Worm (Caenorhabditis elegans) whole organism, L1 larva: ENCODE data around the gene clec-51.

ENCODE experiments used
- C16A3.4 ChIP-seq: fragments of 150-350 bp; optimal IDR thresholded peaks from 2 replicates; lab custom pipeline; 2014; ENCODE audit warnings: missing biosample characterization, missing genetic modification characterization
- C34B4.2 ChIP-seq: sonication (generic microtip); optimal IDR thresholded peaks from 2 replicates; lab custom pipeline; 2017; ENCODE audit warnings: mild to moderate bottlenecking, missing genetic modification characterization, missing compliant biosample characterization
- F16B12.6 ChIP-seq: fragments of 150-350 bp; optimal IDR thresholded peaks from 2 replicates; lab custom pipeline; 2014; ENCODE audit warnings: missing biosample characterization, missing genetic modification characterization
- Y116A8C.19 ChIP-seq: sonication (generic microtip); optimal IDR thresholded peaks from 2 replicates; lab custom pipeline; 2016; ENCODE audit warnings: missing compliant biosample characterization, missing genetic modification characterization, borderline replicate concordance
- alr-1 ChIP-seq: fragments of 200-800 bp; sonication (Bioruptor generic); optimal IDR thresholded peaks from 2 replicates; lab custom pipeline; 2018; ENCODE audit warnings: borderline replicate concordance, mild to moderate bottlenecking, missing genetic modification characterization, missing compliant biosample characterization
- aly-2 ChIP-seq: fragments of 150-350 bp; optimal IDR thresholded peaks from 2 replicates; lab custom pipeline; 2014; ENCODE audit warnings: missing biosample characterization, missing genetic modification characterization
- ama-1 ChIP-seq: fragments of 150-350 bp; optimal IDR thresholded peaks from 2 replicates; lab custom pipeline; 2014
- blmp-1 ChIP-seq: fragments of 150-350 bp; optimal IDR thresholded peaks from 2 replicates; lab custom pipeline; 2014; ENCODE audit warnings: missing biosample characterization, missing genetic modification characterization
- ceh-63 ChIP-seq: fragments of 200-800 bp; sonication (Bioruptor generic); optimal IDR thresholded peaks from 2 replicates; lab custom pipeline; 2018; ENCODE audit warnings: mild to moderate bottlenecking, missing genetic modification characterization, missing compliant biosample characterization
- ces-1 ChIP-seq: fragments of 150-350 bp; optimal IDR thresholded peaks from 2 replicates; lab custom pipeline; 2014; ENCODE audit warnings: missing biosample characterization, missing genetic modification reagents, missing genetic modification characterization
- dsc-1 ChIP-seq: sonication (generic microtip); optimal IDR thresholded peaks from 2 replicates; lab custom pipeline; 2016; ENCODE audit warnings: mild to moderate bottlenecking, missing genetic modification characterization, missing compliant biosample characterization
- efl-3 ChIP-seq: fragments of 200-800 bp; sonication (Bioruptor generic); optimal IDR thresholded peaks from 2 replicates; lab custom pipeline; 2018; ENCODE audit warnings: mild to moderate bottlenecking, missing genetic modification characterization, missing compliant biosample characterization
- egl-27 ChIP-seq, 2 experiments: fragments of 150-350 bp in 1 of 2; sonication (generic microtip); optimal IDR thresholded peaks; 3 replicates each; lab custom pipeline; 2017 to 2018; ENCODE audit warnings: missing biosample characterization in 2 of 2, missing genetic modification characterization in 2 of 2, missing genetic modification reagents in 2 of 2
- elt-2 ChIP-seq: sonication (generic microtip); optimal IDR thresholded peaks from 2 replicates; lab custom pipeline; 2016; ENCODE audit warnings: missing genetic modification characterization, mild to moderate bottlenecking, inconsistent platforms, missing compliant biosample characterization, missing genetic modification reagents
- elt-3 ChIP-seq, 6 experiments: fragments of 150-350 bp in 1 of 6; sonication (generic microtip); optimal IDR thresholded peaks; 2 replicates each; lab custom pipeline; 2017 to 2018; ENCODE audit warnings: missing biosample characterization in 6 of 6, missing genetic modification characterization in 6 of 6, inconsistent platforms in 1 of 6
- fkh-10 ChIP-seq: sonication (generic microtip); optimal IDR thresholded peaks from 2 replicates; lab custom pipeline; 2017; ENCODE audit warnings: missing biosample characterization, missing genetic modification reagents, missing genetic modification characterization
- grh-1 ChIP-seq: fragments of 200-800 bp; sonication (Bioruptor generic); IDR thresholded peaks from 2 replicates; pipeline ENCODE4 v1.3.6; 2022; ENCODE audit warnings: missing genetic modification reagents, missing genetic modification characterization, missing compliant biosample characterization
- hlh-17 ChIP-seq: fragments of 200-800 bp; sonication (Bioruptor generic); optimal IDR thresholded peaks from 2 replicates; lab custom pipeline; 2018; ENCODE audit warnings: missing genetic modification characterization, mild to moderate bottlenecking, missing compliant biosample characterization, moderate library complexity, borderline replicate concordance
- hpl-2 ChIP-seq: fragments of 150-350 bp; optimal IDR thresholded peaks from 2 replicates; lab custom pipeline; 2014; ENCODE audit warnings: missing biosample characterization, missing genetic modification reagents, missing genetic modification characterization
- irx-1 ChIP-seq: sonication (generic microtip); optimal IDR thresholded peaks from 2 replicates; lab custom pipeline; 2016; ENCODE audit warnings: missing genetic modification characterization, missing compliant biosample characterization
- jun-1 ChIP-seq: fragments of 150-350 bp; optimal IDR thresholded peaks from 2 replicates; lab custom pipeline; 2014; ENCODE audit warnings: missing biosample characterization, missing genetic modification reagents, missing genetic modification characterization
- lin-13 ChIP-seq: fragments of 150-350 bp; optimal IDR thresholded peaks from 2 replicates; lab custom pipeline; 2014; ENCODE audit warnings: missing biosample characterization, missing genetic modification reagents, missing genetic modification characterization
- lin-35 ChIP-seq, 2 experiments: fragments of 150-350 bp; optimal IDR thresholded peaks; 2 replicates each; lab custom pipeline; 2014; ENCODE audit warnings: missing biosample characterization in 2 of 2, missing genetic modification characterization in 2 of 2, missing genetic modification reagents in 2 of 2
- lir-3 ChIP-seq: sonication (generic microtip); optimal IDR thresholded peaks from 2 replicates; lab custom pipeline; 2016; ENCODE audit warnings: mild to moderate bottlenecking, missing genetic modification characterization, moderate library complexity, missing compliant biosample characterization; ENCODE audit not compliant: poor library complexity
- lsy-2 ChIP-seq, 2 experiments: fragments of 150-350 bp; optimal IDR thresholded peaks; 2 replicates each; lab custom pipeline; 2014; ENCODE audit warnings: missing biosample characterization in 2 of 2, missing genetic modification characterization in 2 of 2
- mdl-1 ChIP-seq, 2 experiments: fragments of 150-350 bp; optimal IDR thresholded peaks; 2 replicates each; lab custom pipeline; 2014 to 2017; ENCODE audit warnings: missing biosample characterization in 2 of 2, missing genetic modification characterization in 2 of 2, inconsistent platforms in 1 of 2
- mep-1 ChIP-seq: fragments of 150-350 bp; optimal IDR thresholded peaks from 2 replicates; lab custom pipeline; 2014; ENCODE audit warnings: missing biosample characterization, missing genetic modification characterization
- nhr-12 ChIP-seq: sonication (generic microtip); optimal IDR thresholded peaks from 2 replicates; lab custom pipeline; 2017; ENCODE audit warnings: missing biosample characterization, missing genetic modification characterization
- nhr-76 ChIP-seq: sonication (generic microtip); optimal IDR thresholded peaks from 2 replicates; lab custom pipeline; 2017; ENCODE audit warnings: missing biosample characterization, missing genetic modification characterization
- nhr-77 ChIP-seq: fragments of 150-350 bp; optimal IDR thresholded peaks from 2 replicates; lab custom pipeline; 2014; ENCODE audit warnings: missing biosample characterization, missing genetic modification characterization
- nhr-85 ChIP-seq: sonication (generic microtip); peaks from one replicate; lab custom pipeline; 2016; ENCODE audit warnings: missing genetic modification characterization, inconsistent platforms, missing compliant biosample characterization
- pag-3 ChIP-seq: sonication (generic microtip); optimal IDR thresholded peaks from 2 replicates; lab custom pipeline; 2017; ENCODE audit warnings: missing genetic modification characterization, mild to moderate bottlenecking, missing compliant biosample characterization, antibody characterized with exemption, borderline replicate concordance; ENCODE audit not compliant: insufficient read depth
- rnt-1 ChIP-seq: sonication (generic microtip); optimal IDR thresholded peaks from 2 replicates; lab custom pipeline; 2016; ENCODE audit warnings: mild to moderate bottlenecking, missing genetic modification characterization, moderate library complexity, missing compliant biosample characterization
- skn-1 ChIP-seq: fragments of 150-350 bp; optimal IDR thresholded peaks from 2 replicates; lab custom pipeline; 2014; ENCODE audit warnings: missing biosample characterization, missing genetic modification characterization
- snpc-4 ChIP-seq: fragments of 150-350 bp; optimal IDR thresholded peaks from 2 replicates; lab custom pipeline; 2014; ENCODE audit warnings: missing biosample characterization, missing genetic modification characterization
- snu-23 ChIP-seq: sonication (generic microtip); optimal IDR thresholded peaks from 2 replicates; lab custom pipeline; 2016; ENCODE audit warnings: missing genetic modification characterization, missing compliant biosample characterization
- sup-37 ChIP-seq: fragments of 200-800 bp; sonication (Bioruptor generic); optimal IDR thresholded peaks from 2 replicates; lab custom pipeline; 2018; ENCODE audit warnings: mild to moderate bottlenecking, missing genetic modification characterization, missing compliant biosample characterization
- tbx-2 ChIP-seq: sonication (generic microtip); optimal IDR thresholded peaks from 2 replicates; lab custom pipeline; 2016; ENCODE audit warnings: missing genetic modification characterization, missing compliant biosample characterization
- unc-130 ChIP-seq: fragments of 150-350 bp; optimal IDR thresholded peaks from 2 replicates; lab custom pipeline; 2017; ENCODE audit warnings: missing biosample characterization, missing genetic modification characterization, inconsistent platforms
- unc-30 ChIP-seq: sonication (generic microtip); optimal IDR thresholded peaks from 2 replicates; lab custom pipeline; 2017; ENCODE audit warnings: missing biosample characterization, missing genetic modification characterization
- unc-62 ChIP-seq: fragments of 150-350 bp; optimal IDR thresholded peaks from 2 replicates; lab custom pipeline; 2014; ENCODE audit warnings: missing biosample characterization, missing genetic modification reagents, missing genetic modification characterization
- unc-86 ChIP-seq: sonication (generic microtip); optimal IDR thresholded peaks from 2 replicates; lab custom pipeline; 2016; ENCODE audit warnings: missing genetic modification characterization, missing compliant biosample characterization
- unc-98 ChIP-seq: fragments of 200-800 bp; sonication (Bioruptor generic); IDR thresholded peaks from 2 replicates; pipeline ENCODE4 v1.3.6; 2022; ENCODE audit warnings: missing genetic modification characterization, missing compliant biosample characterization
- vab-15 ChIP-seq: sonication (generic microtip); optimal IDR thresholded peaks from 2 replicates; lab custom pipeline; 2017; ENCODE audit warnings: missing genotype, mild to moderate bottlenecking, missing genetic modification characterization, missing compliant biosample characterization
- zip-4 ChIP-seq: fragments of 200-800 bp; sonication (Bioruptor generic); optimal IDR thresholded peaks from 2 replicates; lab custom pipeline; 2018; ENCODE audit warnings: mild to moderate bottlenecking, missing genetic modification characterization, moderate library complexity, missing compliant biosample characterization
- ztf-11 ChIP-seq, 2 experiments: sonication (generic microtip); optimal IDR thresholded peaks; 2 replicates each; lab custom pipeline; 2016 to 2017; ENCODE audit warnings: missing genetic modification characterization in 2 of 2, missing biosample characterization in 1 of 2, missing compliant biosample characterization in 1 of 2

Gene clec-51

ce11 chrIV:8192878-8193277 lies 29.3 kb upstream of the clec-51 start:
- TF ChIP-seq unc-130 (tag; lab: Kevin White, UChicago) (no peak), fkh-10 (GFP tag; lab: Kevin White, UChicago) (no peak), ces-1 (GFP tag; lab: Kevin White, UChicago) (no peak), nhr-76 (no peak), irx-1 (no peak), rnt-1 (tag; lab: Kevin White, UChicago) (no peak), ama-1 (lab: Kevin White, UChicago) (no peak), unc-62 (GFP tag; lab: Kevin White, UChicago) (no peak), dsc-1 (tag; lab: Kevin White, UChicago) (no peak), jun-1 (no peak)

ce11 chrIV:8189667-8190066 lies 26.1 kb upstream of the clec-51 start:
- no peak for TF ChIP-seq egl-27 (tag; optimal IDR thresholded peaks at IDR 0.05; lab: Kevin White, UChicago)
- no peak for TF ChIP-seq unc-86 (tag; lab: Kevin White, UChicago)
- TF ChIP-seq F16B12.6 (tag; lab: Kevin White, UChicago): no peak
- TF ChIP-seq lir-3 (tag; lab: Kevin White, UChicago): no peak
- TF ChIP-seq elt-2: no peak
- no peak for TF ChIP-seq pag-3 (tag; lab: Kevin White, UChicago)

- no peak for TF ChIP-seq ceh-63 (GFP tag; lab: Kevin White, UChicago)
- peak; percentile 15 for TF ChIP-seq nhr-85 (tag; lab: Kevin White, UChicago)
These were observed 25.0 kb upstream of the clec-51 start for ce11 chrIV:8188421-8189112.

- no peak for TF ChIP-seq ces-1 (GFP tag; lab: Kevin White, UChicago)
- no peak for TF ChIP-seq Y116A8C.19
- no peak for TF ChIP-seq vab-15 (tag; lab: Kevin White, UChicago)
- no peak for TF ChIP-seq hpl-2 (GFP tag; lab: Kevin White, UChicago)
- TF ChIP-seq aly-2 (tag; lab: Kevin White, UChicago): no peak
- TF ChIP-seq unc-30: no peak
- TF ChIP-seq ztf-11 (tag; optimal IDR thresholded peaks at IDR 0.05; lab: Kevin White, UChicago): no peak
- TF ChIP-seq snu-23 (GFP tag; lab: Kevin White, UChicago): peak; percentile 41
- TF ChIP-seq hlh-17 (GFP tag; lab: Kevin White, UChicago): no peak
- TF ChIP-seq blmp-1 (tag; lab: Kevin White, UChicago): no peak
- TF ChIP-seq lsy-2 (tag; optimal IDR thresholded peaks at IDR 0.05; lab: Kevin White, UChicago): peak; percentile 9 to 35
- no peak for TF ChIP-seq lin-13
- no peak for TF ChIP-seq efl-3
- TF ChIP-seq sup-37 (GFP tag; lab: Kevin White, UChicago): no peak
- TF ChIP-seq elt-3 (tag; optimal IDR thresholded peaks at IDR 0.05; lab: Kevin White, UChicago): no peak
- TF ChIP-seq zip-4 (GFP tag; lab: Kevin White, UChicago): no peak
- TF ChIP-seq unc-98 (GFP tag; lab: Robert Waterston, UW): no peak
- peak; percentile 46 for TF ChIP-seq mep-1 (tag; lab: Kevin White, UChicago)
- no peak for TF ChIP-seq grh-1 (GFP tag; lab: Robert Waterston, UW)
- TF ChIP-seq F16B12.6 (tag; lab: Kevin White, UChicago): no peak
- peak in 1 of 2 experiments; percentile 31 for TF ChIP-seq lin-35 (GFP tag; optimal IDR thresholded peaks at IDR 0.05; lab: Kevin White, UChicago)
- TF ChIP-seq fkh-10 (GFP tag; lab: Kevin White, UChicago): peak; percentile 87
- TF ChIP-seq C34B4.2: no peak
- no peak for TF ChIP-seq nhr-77 (tag; lab: Kevin White, UChicago)
- peak; percentile 42 for TF ChIP-seq skn-1
- no peak for TF ChIP-seq irx-1
- no peak for TF ChIP-seq elt-2
- TF ChIP-seq snpc-4 (tag; lab: Kevin White, UChicago): no peak
- TF ChIP-seq mdl-1 (tag; optimal IDR thresholded peaks at IDR 0.05; lab: Kevin White, UChicago): no peak
- TF ChIP-seq C16A3.4: no peak
- TF ChIP-seq lir-3 (tag; lab: Kevin White, UChicago): no peak
- no peak for TF ChIP-seq alr-1
- peak; percentile 42 for TF ChIP-seq tbx-2 (tag; lab: Kevin White, UChicago)
- no peak for TF ChIP-seq nhr-12 (tag; lab: Kevin White, UChicago)
These were observed 19.7 kb upstream of the clec-51 start for ce11 chrIV:8183313-8183712.
